Fruit fly (Drosophila melanogaster) S2 (cell line): ENCODE data around the gene CG11404.

Experiments
- CG8478 ChIP-seq: fragments of >200 bp; optimal IDR thresholded peaks from 2 replicates; lab custom pipeline; 2018
- CTCF ChIP-seq, 2 experiments: fragments of >200 bp; optimal IDR thresholded peaks; 2 replicates each; lab custom pipeline; 2018

DNA sequence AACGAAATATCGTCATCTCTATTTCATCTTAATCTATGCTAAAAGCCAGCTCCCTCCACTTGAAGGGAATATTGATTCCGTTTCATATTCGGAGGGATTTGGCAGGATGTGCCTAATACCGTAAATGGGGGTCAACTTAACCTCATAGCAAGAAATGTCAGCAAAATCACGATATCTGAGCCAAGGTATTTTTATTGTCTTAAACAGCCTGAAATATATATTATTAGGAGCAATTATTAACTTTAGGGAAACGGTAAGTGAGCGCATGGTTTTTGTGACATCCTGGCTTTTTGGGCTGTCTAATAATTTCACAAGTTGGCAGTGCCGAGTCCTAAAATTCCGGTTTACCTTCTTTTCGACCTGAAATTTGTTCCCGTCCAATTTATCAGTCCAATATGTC lies 1.7 kb downstream of the CG11404 start, which contains the start of gene Trxr2:
- no peak for TF ChIP-seq CTCF (optimal IDR thresholded peaks at IDR 0.05; lab: Kevin White, UChicago)
- TF ChIP-seq CG8478 = no peak
